Fruit fly (Drosophila melanogaster) whole organism, embryonic: ENCODE data around the gene dar1.

ENCODE experiments used
- ATbp ChIP-seq: fragments of 200-800 bp; sonication (Bioruptor generic); optimal IDR thresholded peaks from 2 replicates; lab custom pipeline; 2017; ENCODE audit warnings: missing biosample characterization, mild to moderate bottlenecking, missing genetic modification characterization, missing genetic modification reagents
- Atf6 ChIP-seq: fragments of 200-800 bp; sonication (Bioruptor generic); IDR thresholded peaks from 2 replicates; pipeline ENCODE4 v1.3.6; 2022; ENCODE audit warnings: missing biosample characterization, missing genetic modification characterization
- Bteb2 ChIP-seq: fragments of 200-800 bp; sonication (Bioruptor generic); optimal IDR thresholded peaks from 2 replicates; lab custom pipeline; 2016; ENCODE audit warnings: missing biosample characterization, missing genetic modification characterization
- C15 ChIP-seq: fragments of 200-800 bp; sonication (Bioruptor generic); IDR thresholded peaks from 3 replicates; pipeline ENCODE4 v1.3.6; 2022; ENCODE audit warnings: missing biosample characterization, missing genetic modification characterization
- CG11696 ChIP-seq: fragments of 200-800 bp; sonication (Bioruptor generic); IDR thresholded peaks from 2 replicates; pipeline ENCODE4 v1.3.6; 2022; ENCODE audit warnings: missing biosample characterization, missing genetic modification characterization
- CG12942 ChIP-seq: fragments of 200-800 bp; sonication (Bioruptor generic); optimal IDR thresholded peaks from 3 replicates; lab custom pipeline; 2016; ENCODE audit warnings: missing biosample characterization, missing genetic modification characterization
- CG13894 ChIP-seq: fragments of 200-800 bp; sonication (Bioruptor generic); optimal IDR thresholded peaks from 3 replicates; lab custom pipeline; 2018; ENCODE audit warnings: missing biosample characterization, mild to moderate bottlenecking, missing genetic modification characterization, moderate library complexity
- CG14050 ChIP-seq: fragments of 200-800 bp; sonication (Bioruptor generic); IDR thresholded peaks from 3 replicates; pipeline ENCODE4 v1.3.6; 2022; ENCODE audit warnings: missing biosample characterization, missing genetic modification characterization
- CG16779 ChIP-seq: fragments of 200-800 bp; sonication (Bioruptor generic); IDR thresholded peaks from 2 replicates; pipeline ENCODE4 v1.3.6; 2022; ENCODE audit warnings: missing biosample characterization, missing genetic modification characterization
- CG17359 ChIP-seq: fragments of 200-800 bp; sonication (Bioruptor generic); optimal IDR thresholded peaks from 3 replicates; lab custom pipeline; 2018; ENCODE audit warnings: missing biosample characterization, mild to moderate bottlenecking, missing genetic modification characterization, moderate library complexity
- CG17829 ChIP-seq: fragments of 200-800 bp; optimal IDR thresholded peaks from 2 replicates; lab custom pipeline; 2019; ENCODE audit warnings: missing biosample characterization, mild to moderate bottlenecking, missing genetic modification characterization, moderate library complexity
- CG18262 ChIP-seq: fragments of 200-800 bp; optimal IDR thresholded peaks from 3 replicates; lab custom pipeline; 2019; ENCODE audit warnings: missing biosample characterization, mild to moderate bottlenecking, missing genetic modification characterization, moderate library complexity
- CG2712 ChIP-seq: fragments of 200-800 bp; optimal IDR thresholded peaks from 3 replicates; lab custom pipeline; 2019; ENCODE audit warnings: missing biosample characterization, mild to moderate bottlenecking, missing genetic modification characterization, moderate library complexity
- CG31388 ChIP-seq: fragments of 200-800 bp; sonication (Bioruptor generic); optimal IDR thresholded peaks from 2 replicates; lab custom pipeline; 2016; ENCODE audit warnings: missing biosample characterization, missing genetic modification characterization
- CG3407 ChIP-seq: fragments of 200-800 bp; sonication (Bioruptor generic); optimal IDR thresholded peaks from 2 replicates; lab custom pipeline; 2018; ENCODE audit warnings: missing biosample characterization, mild to moderate bottlenecking, missing genetic modification characterization
- CG34224 ChIP-seq: fragments of 200-800 bp; sonication (Bioruptor generic); IDR thresholded peaks from 3 replicates; pipeline ENCODE4 v1.3.6; 2022; ENCODE audit warnings: missing biosample characterization, missing genetic modification characterization; ENCODE audit not compliant: partially characterized antibody
- CG43689 ChIP-seq: fragments of 200-800 bp; sonication (Bioruptor generic); IDR thresholded peaks from 2 replicates; pipeline ENCODE4 v1.3.6; 2022; ENCODE audit warnings: missing biosample characterization, missing genetic modification characterization
- CG6689 ChIP-seq: fragments of 200-800 bp; sonication (Bioruptor generic); IDR thresholded peaks from 2 replicates; pipeline ENCODE4 v1.3.6; 2022; ENCODE audit warnings: missing biosample characterization, missing genetic modification characterization
- CG7357 ChIP-seq: fragments of 200-800 bp; sonication (Bioruptor generic); IDR thresholded peaks from 3 replicates; pipeline ENCODE4 v1.3.6; 2022; ENCODE audit warnings: missing biosample characterization, missing genetic modification characterization
- CG7556 ChIP-seq: fragments of 200-800 bp; sonication (Bioruptor generic); optimal IDR thresholded peaks from 2 replicates; lab custom pipeline; 2017; ENCODE audit warnings: missing biosample characterization, mild to moderate bottlenecking, missing genetic modification characterization
- CG7963 ChIP-seq: fragments of 200-800 bp; sonication (Bioruptor generic); IDR thresholded peaks from 3 replicates; pipeline ENCODE4 v1.3.6; 2022; ENCODE audit warnings: missing biosample characterization, missing genetic modification characterization; ENCODE audit not compliant: partially characterized antibody
- CG8388 ChIP-seq: fragments of 200-800 bp; sonication (Bioruptor generic); optimal IDR thresholded peaks from 2 replicates; lab custom pipeline; 2019; ENCODE audit warnings: missing biosample characterization, mild to moderate bottlenecking, missing genetic modification characterization, moderate library complexity
- CG9727 ChIP-seq: fragments of 200-800 bp; sonication (Bioruptor generic); optimal IDR thresholded peaks from 3 replicates; lab custom pipeline; 2017; ENCODE audit warnings: missing biosample characterization, mild to moderate bottlenecking, missing genetic modification characterization
- CTCF ChIP-seq: fragments of 200-800 bp; sonication (Bioruptor generic); optimal IDR thresholded peaks from 2 replicates; lab custom pipeline; 2017; ENCODE audit warnings: missing biosample characterization, mild to moderate bottlenecking, missing genetic modification characterization, moderate library complexity
- D19A ChIP-seq: fragments of 200-800 bp; optimal IDR thresholded peaks from 3 replicates; lab custom pipeline; 2019; ENCODE audit warnings: missing biosample characterization, mild to moderate bottlenecking, missing genetic modification characterization, moderate library complexity
- Dbx ChIP-seq: fragments of 200-800 bp; sonication (Bioruptor generic); IDR thresholded peaks from 3 replicates; pipeline ENCODE4 v1.3.6; 2022; ENCODE audit warnings: missing biosample characterization, missing genetic modification characterization
- Dfd ChIP-seq, 2 experiments: fragments of >200 bp; optimal IDR thresholded peaks; 2 replicates each; lab custom pipeline; 2017; ENCODE audit warnings: missing biosample characterization in 2 of 2, missing genetic modification characterization in 2 of 2
- Doc3 ChIP-seq: fragments of 200-800 bp; sonication (Bioruptor generic); IDR thresholded peaks from 3 replicates; pipeline ENCODE4 v1.3.6; 2022; ENCODE audit warnings: missing biosample characterization, missing genetic modification characterization; ENCODE audit not compliant: partially characterized antibody
- Drgx ChIP-seq: fragments of 200-800 bp; sonication (Bioruptor generic); IDR thresholded peaks from 2 replicates; pipeline ENCODE4 v1.3.6; 2022; ENCODE audit warnings: missing biosample characterization, missing genetic modification characterization
- ERR ChIP-seq: fragments of 200-800 bp; sonication (Bioruptor generic); optimal IDR thresholded peaks from 2 replicates; lab custom pipeline; 2016; ENCODE audit warnings: missing biosample characterization, missing genetic modification characterization
- HLHmδ ChIP-seq: fragments of 200-800 bp; sonication (Bioruptor generic); optimal IDR thresholded peaks from 2 replicates; lab custom pipeline; 2018; ENCODE audit warnings: missing biosample characterization, mild to moderate bottlenecking, missing genetic modification characterization, moderate library complexity
- HmgZ ChIP-seq: fragments of 200-800 bp; sonication (Bioruptor generic); optimal IDR thresholded peaks from 2 replicates; lab custom pipeline; 2018; ENCODE audit warnings: missing biosample characterization, mild to moderate bottlenecking, missing genetic modification characterization
- Side ChIP-seq: fragments of 200-800 bp; sonication (Bioruptor generic); optimal IDR thresholded peaks from 2 replicates; lab custom pipeline; 2016; ENCODE audit warnings: missing biosample characterization, missing genetic modification characterization
- ara ChIP-seq: fragments of 200-800 bp; sonication (Bioruptor generic); IDR thresholded peaks from 2 replicates; pipeline ENCODE4 v1.3.6; 2022; ENCODE audit warnings: missing biosample characterization, missing genetic modification characterization
- bbx ChIP-seq: fragments of 200-800 bp; sonication (Bioruptor generic); IDR thresholded peaks from 2 replicates; pipeline ENCODE4 v1.3.6; 2022; ENCODE audit warnings: missing biosample characterization, missing genetic modification characterization; ENCODE audit not compliant: partially characterized antibody
- croc ChIP-seq: fragments of 200-800 bp; sonication (Bioruptor generic); conservative IDR thresholded peaks from 3 replicates; pipeline ENCODE4 v1.3.6; 2022; ENCODE audit warnings: missing biosample characterization, missing genetic modification characterization
- dimm ChIP-seq: fragments of 200-800 bp; sonication (Bioruptor generic); IDR thresholded peaks from 2 replicates; pipeline ENCODE4 v1.3.6; 2022; ENCODE audit warnings: missing biosample characterization, missing genetic modification characterization
- disco-r ChIP-seq: fragments of 200-800 bp; sonication (Bioruptor generic); optimal IDR thresholded peaks from 2 replicates; lab custom pipeline; 2016; ENCODE audit warnings: missing biosample characterization, missing genetic modification characterization
- eyg ChIP-seq: fragments of 200-800 bp; sonication (Bioruptor generic); optimal IDR thresholded peaks from 3 replicates; lab custom pipeline; 2016; ENCODE audit warnings: missing biosample characterization, missing genetic modification characterization
- fru ChIP-seq: fragments of >200 bp; optimal IDR thresholded peaks from 2 replicates; lab custom pipeline; 2017
- kni ChIP-seq: fragments of 200-800 bp; sonication (Bioruptor generic); optimal IDR thresholded peaks from 3 replicates; lab custom pipeline; 2017; ENCODE audit warnings: mild to moderate bottlenecking, missing biosample characterization, missing genetic modification reagents, missing genetic modification characterization
- mam ChIP-seq: fragments of 200-800 bp; sonication (Bioruptor generic); optimal IDR thresholded peaks from 3 replicates; lab custom pipeline; 2016; ENCODE audit warnings: missing biosample characterization, missing genetic modification characterization
- p53 ChIP-seq: fragments of 200-800 bp; sonication (Bioruptor generic); optimal IDR thresholded peaks from 2 replicates; lab custom pipeline; 2016; ENCODE audit warnings: missing biosample characterization, missing genetic modification characterization
- sens-2 ChIP-seq: fragments of 200-800 bp; sonication (Bioruptor generic); IDR thresholded peaks from 2 replicates; pipeline ENCODE4 v1.3.6; 2022; ENCODE audit warnings: missing biosample characterization, missing genetic modification characterization
- sisA ChIP-seq: fragments of 200-800 bp; sonication (Bioruptor generic); IDR thresholded peaks from 2 replicates; pipeline ENCODE4 v1.3.6; 2022; ENCODE audit warnings: missing biosample characterization, missing genetic modification characterization
- slbo ChIP-seq: fragments of 200-800 bp; sonication (Bioruptor generic); IDR thresholded peaks from 2 replicates; pipeline ENCODE4 v1.3.6; 2022; ENCODE audit warnings: missing biosample characterization, missing genetic modification characterization
- toy ChIP-seq: fragments of 200-800 bp; sonication (Bioruptor generic); IDR thresholded peaks from 2 replicates; pipeline ENCODE4 v1.3.6; 2022; ENCODE audit warnings: missing biosample characterization, missing genetic modification characterization
- ttk ChIP-seq: fragments of 200-800 bp; sonication (Bioruptor generic); IDR thresholded peaks from 2 replicates; pipeline ENCODE4 v2.1.2; 2022; ENCODE audit warnings: missing biosample characterization, missing genetic modification characterization
- tup ChIP-seq: fragments of 200-800 bp; sonication (Bioruptor generic); optimal IDR thresholded peaks from 2 replicates; lab custom pipeline; 2016; ENCODE audit warnings: missing biosample characterization, mild to moderate bottlenecking, missing genetic modification characterization, moderate library complexity
- unpg ChIP-seq: fragments of 200-800 bp; sonication (Bioruptor generic); optimal IDR thresholded peaks from 3 replicates; lab custom pipeline; 2018; ENCODE audit warnings: missing biosample characterization, mild to moderate bottlenecking, missing genetic modification characterization, moderate library complexity
- yki ChIP-seq: fragments of >200 bp; optimal IDR thresholded peaks from 3 replicates; lab custom pipeline; 2018
- zfh1 ChIP-seq: fragments of 200-800 bp; sonication (Bioruptor generic); IDR thresholded peaks from 3 replicates; pipeline ENCODE4 v1.3.6; 2022; ENCODE audit warnings: missing biosample characterization, missing genetic modification characterization

The dar1 gene

dm6 chr3L:3638587-3639312 is 12.6 kb downstream of the dar1 start (continued):
- TF ChIP-seq sisA (peak; percentile 79), CG3407 (peak; percentile 72), tup (no peak), CG7357 (peak; percentile 71), Dbx (no peak), Bteb2 (peak; percentile 27), mam (GFP tag; lab: Kevin White, UChicago) (peak; percentile 51), CTCF (GFP tag; lab: Kevin White, UChicago) (no peak), D19A (peak; percentile 57), CG31388 (GFP tag; lab: Kevin White, UChicago) (no peak), CG9727 (GFP tag; lab: Kevin White, UChicago) (peak; percentile 89), croc (GFP tag; lab: Robert Waterston, UW) (peak; percentile 85), unpg (GFP tag; lab: Kevin White, UChicago) (peak; percentile 87), Drgx (GFP tag; lab: Robert Waterston, UW) (no peak), ttk (GFP tag; lab: Robert Waterston, UW) (peak; percentile 61; the same call in 1 of the 2 replicates), disco-r (GFP tag; lab: Kevin White, UChicago) (peak; percentile 44), yki (no peak), dimm (GFP tag; lab: Robert Waterston, UW) (no peak), ERR (GFP tag; lab: Kevin White, UChicago) (no peak), ara (GFP tag; lab: Robert Waterston, UW) (peak; percentile 85), CG12942 (GFP tag; lab: Kevin White, UChicago) (peak; percentile 40), CG7963 (GFP tag; lab: Robert Waterston, UW) (no peak), CG14050 (GFP tag; lab: Robert Waterston, UW) (0 out of 3 replicates have a peak, but pooled peaks have one; percentile 33), p53 (no peak), CG7556 (GFP tag; lab: Kevin White, UChicago) (peak; percentile 78), slbo (0 out of 2 replicates have a peak, but pooled peaks have one; percentile 12), CG13894 (tag; lab: Kevin White, UChicago) (no peak), eyg (GFP tag; lab: Kevin White, UChicago) (no peak), CG8388 (GFP tag; lab: Kevin White, UChicago) (peak; percentile 82), toy (GFP tag; lab: Robert Waterston, UW) (no peak), CG11696 (no peak), CG43689 (GFP tag; lab: Robert Waterston, UW) (no peak), Atf6 (GFP tag; lab: Robert Waterston, UW) (no peak), HmgZ (peak; percentile 20), CG6689 (peak; percentile 66), CG34224 (GFP tag; lab: Robert Waterston, UW) (no peak), zfh1 (GFP tag; lab: Robert Waterston, UW) (peak; percentile 95), CG17829 (tag; lab: Kevin White, UChicago) (peak; percentile 88), sens-2 (GFP tag; lab: Robert Waterston, UW) (peak; percentile 74; the same call in 1 of the 2 replicates), C15 (GFP tag; lab: Robert Waterston, UW) (no peak), CG18262 (tag; lab: Kevin White, UChicago) (peak; percentile 89), Doc3 (GFP tag; lab: Robert Waterston, UW) (no peak), CG16779 (GFP tag; lab: Robert Waterston, UW) (no peak), ATbp (GFP tag; lab: Kevin White, UChicago) (peak; percentile 78), kni (GFP tag; lab: Kevin White, UChicago) (peak; percentile 62), CG17359 (tag; lab: Kevin White, UChicago) (peak; percentile 83), Side (peak; percentile 79), Dfd (GFP tag; optimal IDR thresholded peaks at IDR 0.05; lab: Kevin White, UChicago) (no peak), fru (lab: Kevin White, UChicago) (no peak), bbx (GFP tag; lab: Robert Waterston, UW) (no peak), HLHmδ (GFP tag; lab: Kevin White, UChicago) (peak; percentile 1), CG2712 (peak; percentile 92)
